Fruit fly (Drosophila melanogaster): ENCODE measurements around the gene Wnt5.

Wnt5 gene

DNA sequence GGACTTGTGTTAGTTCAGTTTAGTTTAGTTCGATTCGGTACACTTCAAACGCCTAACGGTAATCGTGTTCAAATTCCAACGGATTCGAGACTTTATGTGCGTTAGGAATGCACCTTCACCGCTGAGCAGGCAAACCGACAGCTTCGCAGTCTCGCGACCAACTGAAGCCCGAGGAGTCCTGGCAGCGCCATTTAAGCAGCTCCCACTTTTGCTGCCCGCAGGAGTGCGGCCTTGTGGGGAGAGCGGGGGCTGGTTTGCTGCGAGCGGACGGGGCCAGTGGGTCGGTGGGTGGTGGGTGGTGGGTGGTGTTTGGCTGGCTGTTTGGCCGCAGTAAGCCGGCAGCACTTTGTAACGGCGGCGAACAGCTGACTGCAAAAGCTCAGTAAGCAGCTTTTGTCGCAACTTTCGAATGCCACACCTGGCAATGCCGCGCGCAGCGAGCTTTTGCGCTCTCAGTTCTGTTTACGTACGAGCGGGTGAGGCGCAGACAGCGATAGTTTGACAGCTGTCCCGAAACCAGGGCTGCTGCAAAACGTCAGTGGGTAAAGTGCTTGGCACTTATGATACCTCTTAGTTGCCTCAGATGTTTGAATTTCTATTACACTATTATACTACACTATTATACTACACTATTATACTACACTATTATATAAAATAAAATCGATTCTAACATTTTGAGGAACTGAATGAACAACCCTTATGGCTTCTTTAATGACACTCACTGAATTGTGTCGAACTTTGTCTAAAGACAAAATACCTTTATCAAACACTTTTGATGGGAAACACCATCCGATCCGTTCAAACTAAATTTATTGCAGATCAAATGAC lies 25.7 kb downstream of the Wnt5 start, which contains the start of gene CG32547 (continued):
- TF ChIP-seq CG10431 (GFP tag; optimal IDR thresholded peaks at IDR 0.05) (no peak), onecut (GFP tag; IDR thresholded peaks at IDR 0.05) (no peak), aop (GFP tag; IDR thresholded peaks at IDR 0.05) (no peak), chm (GFP tag; IDR thresholded peaks at IDR 0.05) (no peak), Side (GFP tag; optimal IDR thresholded peaks at IDR 0.05) (no peak), CG8359 (GFP tag; optimal IDR thresholded peaks at IDR 0.05; ENCODE audit: borderline replicate concordance) (no peak), CG34376 (GFP tag; optimal IDR thresholded peaks at IDR 0.05) (no peak), CG10147 (GFP tag; optimal IDR thresholded peaks at IDR 0.05) (no peak), CG14014 (GFP tag; IDR thresholded peaks at IDR 0.05) (no peak), Blimp-1 (GFP tag; optimal IDR thresholded peaks at IDR 0.05) (peak; percentile 5), CG12659 (GFP tag; optimal IDR thresholded peaks at IDR 0.05) (no peak), maf-S (GFP tag; optimal IDR thresholded peaks at IDR 0.05) (no peak), Tbp (GFP tag; optimal IDR thresholded peaks at IDR 0.05) (no peak), trh (GFP tag; optimal IDR thresholded peaks at IDR 0.05) (no peak), CG10979 (tag; optimal IDR thresholded peaks at IDR 0.05) (no peak), run (tag; optimal IDR thresholded peaks at IDR 0.05) (no peak), CG11695 (GFP tag; IDR thresholded peaks at IDR 0.05) (no peak), Hr51 (GFP tag; optimal IDR thresholded peaks at IDR 0.05) (peak in 1 of 2 experiments; percentile 17), CG15479 (GFP tag; optimal IDR thresholded peaks at IDR 0.05) (no peak), CG13123 (GFP tag; optimal IDR thresholded peaks at IDR 0.05) (no peak), vnd (GFP tag; IDR thresholded peaks at IDR 0.05; ENCODE audit: partially characterized antibody) (no peak), crp (GFP tag; optimal IDR thresholded peaks at IDR 0.05) (peak in 1 of 2 experiments; percentile 78), gce (GFP tag; IDR thresholded peaks at IDR 0.05) (no peak), trem (tag; optimal IDR thresholded peaks at IDR 0.05) (no peak), dpn (GFP tag; optimal IDR thresholded peaks at IDR 0.05) (peak in 1 of 2 experiments; percentile 10), rib (GFP tag; IDR thresholded peaks at IDR 0.05) (no peak), CG4854 (GFP tag; optimal IDR thresholded peaks at IDR 0.05) (no peak), MTF-1 (GFP tag; optimal IDR thresholded peaks at IDR 0.05; ENCODE audit: borderline replicate concordance) (no peak), BtbVII (GFP tag; optimal IDR thresholded peaks at IDR 0.05) (no peak), cato (GFP tag; optimal IDR thresholded peaks at IDR 0.05; ENCODE audit: borderline replicate concordance) (no peak), CG10321 (GFP tag; IDR thresholded peaks at IDR 0.05) (no peak), MESR4 (GFP tag; optimal IDR thresholded peaks at IDR 0.05) (no peak), kay (GFP tag; optimal IDR thresholded peaks at IDR 0.05) (no peak), Sox100B (GFP tag; optimal IDR thresholded peaks at IDR 0.05) (no peak), Trl (optimal IDR thresholded peaks at IDR 0.05) (no peak), Trl (GFP tag; optimal IDR thresholded peaks at IDR 0.05) (no peak), CG3065 (GFP tag; optimal IDR thresholded peaks at IDR 0.05) (no peak), CG14441 (GFP tag; IDR thresholded peaks at IDR 0.05) (0 out of 2 replicates have a peak, but pooled peaks have one; percentile 26), CG13287 (GFP tag; IDR thresholded peaks at IDR 0.05; ENCODE audit: partially characterized antibody) (peak; percentile 45; the same call in 1 of the 2 replicates), org-1 (GFP tag; optimal IDR thresholded peaks at IDR 0.05) (no peak), knrl (GFP tag; IDR thresholded peaks at IDR 0.05; ENCODE audit: partially characterized antibody) (no peak), chif (GFP tag; optimal IDR thresholded peaks at IDR 0.05) (no peak), fu2 (GFP tag; optimal IDR thresholded peaks at IDR 0.05) (no peak), otp (GFP tag; IDR thresholded peaks at IDR 0.05) (no peak), Chrac-16 (GFP tag; optimal IDR thresholded peaks at IDR 0.05) (no peak), ab (GFP tag; optimal IDR thresholded peaks at IDR 0.05) (no peak), ap (GFP tag; IDR thresholded peaks at IDR 0.05) (no peak), NFAT (GFP tag; IDR thresholded peaks at IDR 0.05) (no peak), p53 (GFP tag; optimal IDR thresholded peaks at IDR 0.05) (no peak)

All from whole organism, embryonic.